Fruit fly (Drosophila melanogaster): ENCODE data around the gene cnc.

cnc gene

dm6 chr3R:23157664-23158151 is 68.8 kb downstream of the cnc start, which contains the start of gene unk:
unk (minus strand) TSS chr3R:23157862.
- peak; percentile 33 for TF ChIP-seq esn (GFP tag; optimal IDR thresholded peaks at IDR 0.05)
- peak; percentile 63 for TF ChIP-seq svp (GFP tag)
- TF ChIP-seq CG8119 (GFP tag; IDR thresholded peaks at IDR 0.05), result no peak
- TF ChIP-seq CG9139 (GFP tag; optimal IDR thresholded peaks at IDR 0.05), result no peak
- no peak for TF ChIP-seq CG4318 (GFP tag; optimal IDR thresholded peaks at IDR 0.05)
- peak; percentile 9 for TF ChIP-seq CG3032 (tag; optimal IDR thresholded peaks at IDR 0.05)
- peak; percentile 60 for TF ChIP-seq Eip78C (GFP tag)

- peak; percentile 14 for TF ChIP-seq CG3919 (GFP tag; optimal IDR thresholded peaks at IDR 0.05)
- TF ChIP-seq CG16779 (tag; optimal IDR thresholded peaks at IDR 0.05), result peak; percentile 72
- TF ChIP-seq fd59A (GFP tag; optimal IDR thresholded peaks at IDR 0.05), result peak; percentile 6
- TF ChIP-seq fkh (GFP tag; optimal IDR thresholded peaks at IDR 0.05), result peak; percentile 91
- TF ChIP-seq Hr38 (GFP tag; optimal IDR thresholded peaks at IDR 0.05), result no peak
- TF ChIP-seq CG8319 (GFP tag; optimal IDR thresholded peaks at IDR 0.05), result peak; percentile 92
- no peak for TF ChIP-seq CG31627 (GFP tag; optimal IDR thresholded peaks at IDR 0.05)
- peak; percentile 27 for TF ChIP-seq spab (GFP tag; optimal IDR thresholded peaks at IDR 0.05)
- TF ChIP-seq CG8119 (GFP tag; IDR thresholded peaks at IDR 0.05), result peak; percentile 49; the same call in 2 of the 3 replicates
- no peak for TF ChIP-seq CG11294 (GFP tag; IDR thresholded peaks at IDR 0.05)
- peak; percentile 59 for TF ChIP-seq Eip78C (GFP tag)
- peak; percentile 6 for TF ChIP-seq CG1621 (tag; optimal IDR thresholded peaks at IDR 0.05)
- no peak for TF ChIP-seq vri (GFP tag; optimal IDR thresholded peaks at IDR 0.05)
- TF ChIP-seq Blimp-1 (GFP tag; optimal IDR thresholded peaks at IDR 0.05), result peak; percentile 95
- TF ChIP-seq Hr39 (GFP tag; optimal IDR thresholded peaks at IDR 0.05), result no peak
- no peak for TF ChIP-seq CG6792 (GFP tag; optimal IDR thresholded peaks at IDR 0.05)
- peak; percentile 49 for TF ChIP-seq CG6276 (GFP tag; optimal IDR thresholded peaks at IDR 0.05)
- no peak for TF ChIP-seq Ets21C (GFP tag; optimal IDR thresholded peaks at IDR 0.05)
- no peak for TF ChIP-seq cyc (GFP tag; optimal IDR thresholded peaks at IDR 0.05)
- TF ChIP-seq CG8632 (GFP tag; optimal IDR thresholded peaks at IDR 0.05), result no peak
- TF ChIP-seq CG6808 (GFP tag; optimal IDR thresholded peaks at IDR 0.05), result peak; percentile 45
- TF ChIP-seq CG6163 (GFP tag; IDR thresholded peaks at IDR 0.05), result peak; percentile 67
- peak; percentile 33 for TF ChIP-seq CG3032 (tag; optimal IDR thresholded peaks at IDR 0.05)
- TF ChIP-seq Eip93F (GFP tag; optimal IDR thresholded peaks at IDR 0.05), result no peak
- TF ChIP-seq Lpt (GFP tag; optimal IDR thresholded peaks at IDR 0.05), result no peak
- peak; percentile 73 for TF ChIP-seq dsx (GFP tag; optimal IDR thresholded peaks at IDR 0.05; ENCODE audit: poor library complexity, severe bottlenecking)
- no peak for TF ChIP-seq CG9139 (GFP tag; optimal IDR thresholded peaks at IDR 0.05)
- peak; percentile 93 for TF ChIP-seq svp (GFP tag)
- peak; percentile 5 for TF ChIP-seq fd85E (GFP tag; optimal IDR thresholded peaks at IDR 0.05)
- no peak for TF ChIP-seq Sox15 (GFP tag; optimal IDR thresholded peaks at IDR 0.05)
- peak; percentile 29 for TF ChIP-seq Ets96B (tag; optimal IDR thresholded peaks at IDR 0.05)
- TF ChIP-seq topi (GFP tag; optimal IDR thresholded peaks at IDR 0.05), result no peak
- peak; percentile 60 to 75 for TF ChIP-seq ss (GFP tag; optimal IDR thresholded peaks at IDR 0.05)
- TF ChIP-seq Gug (GFP tag; IDR thresholded peaks at IDR 0.05), result 0 out of 2 replicates have a peak, but pooled peaks have one; percentile 24
- no peak for TF ChIP-seq esn (GFP tag; optimal IDR thresholded peaks at IDR 0.05)
- TF ChIP-seq achi (GFP tag; optimal IDR thresholded peaks at IDR 0.05), result peak; percentile 7
- peak; percentile 29 for TF ChIP-seq CG32006 (GFP tag; optimal IDR thresholded peaks at IDR 0.05)
- peak; percentile 50 for TF ChIP-seq CG6854 (GFP tag; optimal IDR thresholded peaks at IDR 0.05)
These were observed 69.5 kb downstream of the cnc start for dm6 chr3R:23156865-23157515.
